Worm (Caenorhabditis elegans): ENCODE measurements around the gene Y38C1AA.6.

The Y38C1AA.6 gene

DNA sequence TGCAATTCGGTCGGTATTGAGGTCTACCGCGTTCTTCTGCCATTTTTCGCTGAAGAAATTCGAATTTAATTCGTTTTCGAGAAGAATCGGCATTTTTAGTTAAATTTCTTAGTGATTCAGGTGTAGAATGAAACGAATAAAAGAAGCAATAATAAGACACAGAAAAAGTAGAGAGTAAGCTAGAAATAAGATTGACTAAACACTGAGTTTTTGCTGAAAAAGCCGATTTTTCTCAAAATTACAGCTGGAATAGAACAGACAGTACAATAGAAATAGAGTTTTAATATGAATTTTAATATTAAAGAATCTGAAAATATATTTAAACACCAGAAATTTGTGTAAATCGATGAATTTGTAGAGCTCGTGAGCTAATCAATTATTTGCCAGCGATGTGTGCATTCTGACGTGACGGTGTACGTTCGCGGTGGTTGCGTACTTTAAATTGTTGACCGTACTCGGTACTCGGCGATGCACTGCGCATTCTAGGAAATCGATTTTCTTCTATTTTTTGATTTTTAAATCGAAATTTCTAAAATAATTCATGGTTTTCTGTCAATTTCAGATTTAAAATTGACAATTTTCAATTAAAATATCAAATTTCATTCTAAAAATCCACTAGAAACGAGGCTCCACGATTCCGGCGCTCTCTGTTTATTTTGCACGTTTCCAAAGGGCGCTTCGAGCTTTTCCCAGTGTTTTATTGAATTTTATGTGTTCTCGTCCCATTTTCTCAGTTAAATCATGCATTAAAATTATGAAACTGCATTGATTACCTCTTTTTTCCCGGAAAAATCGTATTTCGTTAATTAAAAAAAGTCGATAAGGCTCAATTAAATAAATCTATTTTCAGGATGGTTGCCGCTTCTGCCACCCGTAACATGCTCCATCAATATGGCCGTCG is 36.5 kb upstream of the Y38C1AA.6 start, which contains the start of the genes grld-1 and cox-6C (continued):
- TF ChIP-seq F22D6.2 (tag; optimal IDR thresholded peaks at IDR 0.05), result no peak
- no peak for TF ChIP-seq nhr-179 (tag; optimal IDR thresholded peaks at IDR 0.05)
- TF ChIP-seq gei-17 (GFP tag; optimal IDR thresholded peaks at IDR 0.05), result no peak
- no peak for TF ChIP-seq nhr-120 (GFP tag; IDR thresholded peaks at IDR 0.05)
- TF ChIP-seq tlf-1 (GFP tag; optimal IDR thresholded peaks at IDR 0.05), result no peak
- no peak for TF ChIP-seq Y53G8AR.9 (GFP tag; conservative IDR thresholded peaks at IDR 0.05)
- no peak for TF ChIP-seq sptf-2 (GFP tag; optimal IDR thresholded peaks at IDR 0.05)
- peak; percentile 47 for TF ChIP-seq lin-54 (GFP tag; optimal IDR thresholded peaks at IDR 0.05)
- no peak for TF ChIP-seq madf-8 (GFP tag; conservative IDR thresholded peaks at IDR 0.05)
- TF ChIP-seq F10E7.11 (tag; optimal IDR thresholded peaks at IDR 0.05), result no peak
- no peak for TF ChIP-seq sdz-38 (tag; optimal IDR thresholded peaks at IDR 0.05)
- TF ChIP-seq B0019.2 (GFP tag; conservative IDR thresholded peaks at IDR 0.05), result no peak
- no peak for TF ChIP-seq egl-44 (GFP tag; IDR thresholded peaks at IDR 0.05)
- TF ChIP-seq tbx-9 (tag; optimal IDR thresholded peaks at IDR 0.05; ENCODE audit: borderline replicate concordance), result no peak
- TF ChIP-seq ets-4 (GFP tag; optimal IDR thresholded peaks at IDR 0.05), result no peak
- TF ChIP-seq hsf-1 (GFP tag; IDR thresholded peaks at IDR 0.05), result no peak
- TF ChIP-seq F57A8.1 (GFP tag; optimal IDR thresholded peaks at IDR 0.05), result no peak
- TF ChIP-seq ztf-6 (GFP tag; IDR thresholded peaks at IDR 0.05), result no peak
- no peak for TF ChIP-seq nfyb-1 (GFP tag; IDR thresholded peaks at IDR 0.05)
- no peak for TF ChIP-seq ztf-18 (tag; optimal IDR thresholded peaks at IDR 0.05)
- TF ChIP-seq let-526 (GFP tag; IDR thresholded peaks at IDR 0.05), result no peak
- peak; percentile 37; the same call in 1 of the 2 replicates for TF ChIP-seq madf-6 (GFP tag; IDR thresholded peaks at IDR 0.05)
- no peak for TF ChIP-seq rcor-1 (GFP tag; IDR thresholded peaks at IDR 0.05)
- TF ChIP-seq Y67H2A.10 (GFP tag; conservative IDR thresholded peaks at IDR 0.05), result no peak
- peak; percentile 38 for TF ChIP-seq ZK185.1 (tag; optimal IDR thresholded peaks at IDR 0.05; ENCODE audit: poor library complexity, severe bottlenecking)
- peak; percentile 2 for TF ChIP-seq efl-1 (GFP tag; optimal IDR thresholded peaks at IDR 0.05)
- TF ChIP-seq F33H1.4 (GFP tag; IDR thresholded peaks at IDR 0.05), result no peak
- no peak for TF ChIP-seq ekl-4 (GFP tag; IDR thresholded peaks at IDR 0.05)
- TF ChIP-seq D2030.7 (GFP tag; IDR thresholded peaks at IDR 0.05), result peak; percentile 83
- peak; percentile 92 for TF ChIP-seq attf-3 (GFP tag; conservative IDR thresholded peaks at IDR 0.05)
- TF ChIP-seq F23B12.7 (tag; optimal IDR thresholded peaks at IDR 0.05; ENCODE audit: insufficient read depth), result peak; percentile 42
- peak; percentile 37 for TF ChIP-seq tbp1 (GFP tag; optimal IDR thresholded peaks at IDR 0.05)
- no peak for TF ChIP-seq T26A5.8 (tag; optimal IDR thresholded peaks at IDR 0.05)
- no peak for TF ChIP-seq F52B5.7 (tag; optimal IDR thresholded peaks at IDR 0.05)
- TF ChIP-seq bed-1 (GFP tag; IDR thresholded peaks at IDR 0.05), result no peak
- no peak for TF ChIP-seq unc-130 (GFP tag; optimal IDR thresholded peaks at IDR 0.05)
- TF ChIP-seq ama-1 (optimal IDR thresholded peaks at IDR 0.05), result no peak
- TF ChIP-seq ama-1 (GFP tag; optimal IDR thresholded peaks at IDR 0.05), result no peak
- TF ChIP-seq ztf-25 (GFP tag; IDR thresholded peaks at IDR 0.05), result no peak
- peak; percentile 65 for TF ChIP-seq lin-40 (tag; optimal IDR thresholded peaks at IDR 0.05)
- TF ChIP-seq sea-2 (GFP tag; IDR thresholded peaks at IDR 0.05), result no peak
- TF ChIP-seq rec-8 (tag; optimal IDR thresholded peaks at IDR 0.05), result no peak
- TF ChIP-seq mel-28 (tag; optimal IDR thresholded peaks at IDR 0.05; ENCODE audit: borderline replicate concordance), result no peak
- no peak for TF ChIP-seq ceh-91 (GFP tag; IDR thresholded peaks at IDR 0.05)
- no peak for TF ChIP-seq unc-62 (GFP tag; optimal IDR thresholded peaks at IDR 0.05)
- peak; percentile 87 for TF ChIP-seq attf-5 (GFP tag; optimal IDR thresholded peaks at IDR 0.05)
- TF ChIP-seq dpff-1 (tag; optimal IDR thresholded peaks at IDR 0.05), result no peak
- no peak for TF ChIP-seq egrh-3 (GFP tag; IDR thresholded peaks at IDR 0.05)
